Worm (Caenorhabditis elegans) whole organism, mixed stage, embryonic: Measurements from ENCODE around the gene gldi-2.

Experiments used
- nhr-2 ChIP-seq: fragments of 150-350 bp; optimal IDR thresholded peaks from 2 replicates; lab custom pipeline; 2014; ENCODE audit warnings: missing biosample characterization, missing genetic modification characterization
- pha-4 ChIP-seq: fragments of 150-350 bp; optimal IDR thresholded peaks from 2 replicates; lab custom pipeline; 2018; ENCODE audit warnings: missing biosample characterization, missing genetic modification reagents, missing genetic modification characterization
- unc-62 ChIP-seq: fragments of 150-350 bp; optimal IDR thresholded peaks from 2 replicates; lab custom pipeline; 2014; ENCODE audit warnings: missing biosample characterization, missing genetic modification reagents, missing genetic modification characterization

ce11 chrII:6831531-6832201, 48.4 kb downstream of the gldi-2 start:
- TF ChIP-seq unc-62 (peak; percentile 24), pha-4 (tag; lab: Kevin White, UChicago) (peak; percentile 56), nhr-2 (tag; lab: Kevin White, UChicago) (peak; percentile 93)
